Fruit fly (Drosophila melanogaster) whole organism, larva: ENCODE measurements around the gene CG7650.

Experiments
- noc ChIP-seq: fragments of 200-800 bp; sonication (Bioruptor generic); optimal IDR thresholded peaks from 3 replicates; lab custom pipeline; 2019; ENCODE audit warnings: missing biosample characterization, mild to moderate bottlenecking, missing genetic modification characterization, moderate library complexity

The CG7650 gene

DNA sequence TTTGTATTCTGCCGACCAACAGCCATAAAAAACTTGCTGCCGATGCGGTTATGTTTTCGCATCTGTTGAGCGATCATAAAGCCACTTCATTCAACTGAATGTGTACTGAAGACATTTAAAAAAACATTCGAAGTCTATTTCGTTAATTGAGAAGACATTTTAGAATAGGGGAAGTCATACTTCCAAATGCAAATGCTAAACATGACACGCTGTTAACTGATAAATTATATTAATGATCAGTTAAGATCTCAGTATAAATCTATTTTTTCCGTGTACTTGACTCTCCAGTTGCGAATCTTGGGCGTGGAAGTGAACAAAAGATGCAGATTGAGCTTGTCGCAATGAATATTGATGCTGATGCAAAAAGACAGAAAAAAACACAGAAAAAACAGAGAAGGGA, 14.2 kb downstream of the CG7650 start:
- TF ChIP-seq noc, result no peak

- TF ChIP-seq noc, result no peak
These were observed 14.9 kb downstream of the CG7650 start for dm6 chr3L:15595175-15595724.

- no peak for TF ChIP-seq noc
These were observed 16.0 kb downstream of the CG7650 start for dm6 chr3L:15594093-15594653.

dm6 chr3L:15593399-15593798, 16.8 kb downstream of the CG7650 start:
- TF ChIP-seq noc, result no peak

dm6 chr3L:15592536-15593260, 17.5 kb downstream of the CG7650 start:
- peak; percentile 51 for TF ChIP-seq noc

DNA sequence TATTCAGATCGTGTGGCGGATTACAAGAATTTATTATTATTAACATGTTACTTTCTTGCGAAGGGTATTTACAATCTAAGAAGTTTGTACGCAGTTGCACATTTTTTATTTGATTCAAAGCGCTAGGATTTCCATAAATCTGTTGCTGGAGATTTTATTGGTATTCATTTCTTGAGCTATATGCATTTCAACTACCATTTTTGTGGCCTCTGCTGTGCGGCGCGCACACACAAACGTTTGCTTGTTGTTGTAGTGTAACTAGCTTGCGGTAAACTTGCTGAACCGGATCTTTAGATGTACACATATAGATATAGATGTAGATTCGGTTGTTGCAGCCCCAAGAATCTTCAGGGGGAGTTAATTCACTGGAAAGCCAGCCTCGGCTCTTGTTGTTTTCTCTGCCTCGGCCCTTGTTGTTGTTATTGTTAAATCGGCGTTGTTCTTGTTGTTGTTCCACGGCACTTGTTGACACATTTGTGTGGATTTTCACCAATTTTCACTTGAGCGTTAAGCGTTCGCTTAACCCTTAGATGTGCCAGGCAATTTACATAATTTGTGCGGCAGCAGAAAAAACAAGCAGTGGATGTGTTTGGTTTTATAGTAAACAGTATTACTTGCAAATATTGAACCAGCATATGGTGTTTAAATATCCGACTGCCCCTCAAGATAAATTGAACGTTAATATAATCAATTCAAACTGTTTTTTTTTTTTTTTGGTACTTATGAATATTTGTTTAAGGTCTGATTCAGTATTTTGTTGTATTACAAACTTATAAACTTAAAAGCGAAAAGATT, 19.2 kb downstream of the CG7650 start:
- TF ChIP-seq noc, result no peak

- no peak for TF ChIP-seq noc
These were observed 20.4 kb downstream of the CG7650 start for dm6 chr3L:15589746-15590145.

- peak; percentile 56 for TF ChIP-seq noc
These were observed 21.6 kb downstream of the CG7650 start, which contains the start of gene RhoGAP71E for dm6 chr3L:15588514-15589138. Gene RhoGAP71E, plus strand, starts transcription at chr3L:15588860.

dm6 chr3L:15587445-15588381, 22.5 kb downstream of the CG7650 start, which contains the start of gene CG7656:
Gene CG7656, minus strand, starts transcription at chr3L:15588175.
- TF ChIP-seq noc, result peak; percentile 52

- TF ChIP-seq noc, result no peak
These were observed 26.7 kb downstream of the CG7650 start, which contains the start of gene AIMP2 for dm6 chr3L:15583504-15583903. Gene AIMP2, plus strand, starts transcription at chr3L:15583638.

DNA sequence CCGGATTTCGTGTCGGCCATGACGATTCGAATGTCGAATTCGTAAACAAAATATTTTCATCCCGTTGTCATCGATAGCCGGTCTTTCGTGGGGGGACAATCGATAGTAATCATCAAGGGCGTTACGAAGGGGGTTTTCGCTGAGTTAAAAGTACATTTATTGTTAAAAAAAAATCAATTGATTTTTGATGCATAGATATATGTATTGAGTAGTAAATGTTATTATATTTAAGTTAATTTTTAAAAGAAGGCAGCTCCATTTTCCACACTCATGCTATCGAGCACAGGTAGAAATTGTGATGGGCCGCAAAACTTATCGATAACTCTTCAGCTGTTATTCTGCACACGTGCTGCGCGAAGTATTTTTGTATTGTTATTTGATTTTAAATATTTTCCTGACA, 29.7 kb downstream of the CG7650 start, which contains the start of the genes mrn and CG12301:
Gene mrn, minus strand, starts transcription at position 51 of the 400 bp plus-strand sequence.
Gene CG12301, plus strand, starts transcription at position 314 of the 400 bp plus-strand sequence.
- TF ChIP-seq noc, result no peak

DNA sequence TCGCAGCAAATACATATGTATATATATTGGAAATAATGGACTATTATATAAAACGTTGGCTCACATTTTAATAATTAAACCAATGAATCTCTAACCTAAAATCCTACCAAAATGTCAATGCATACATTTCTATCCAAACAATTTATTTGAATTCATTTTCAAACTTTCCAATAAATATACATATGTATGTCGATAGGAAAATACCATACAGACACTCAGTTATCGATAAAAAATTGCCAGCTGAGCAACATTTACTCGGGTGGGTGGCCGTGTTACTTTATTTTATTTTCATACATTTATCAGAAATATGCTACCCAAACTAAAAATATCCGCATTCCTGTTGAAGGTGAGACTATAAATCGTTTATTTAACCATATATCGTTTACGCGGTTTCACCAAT, 33.8 kb downstream of the CG7650 start, which contains the start of gene Ufsp2:
Gene Ufsp2, plus strand, starts transcription at position 214 of the 400 bp plus-strand sequence.
- TF ChIP-seq noc, result no peak

dm6 chr3L:15570571-15570970, 39.6 kb downstream of the CG7650 start:
- no peak for TF ChIP-seq noc

dm6 chr3L:15568748-15569147, 41.4 kb downstream of the CG7650 start:
- no peak for TF ChIP-seq noc

DNA sequence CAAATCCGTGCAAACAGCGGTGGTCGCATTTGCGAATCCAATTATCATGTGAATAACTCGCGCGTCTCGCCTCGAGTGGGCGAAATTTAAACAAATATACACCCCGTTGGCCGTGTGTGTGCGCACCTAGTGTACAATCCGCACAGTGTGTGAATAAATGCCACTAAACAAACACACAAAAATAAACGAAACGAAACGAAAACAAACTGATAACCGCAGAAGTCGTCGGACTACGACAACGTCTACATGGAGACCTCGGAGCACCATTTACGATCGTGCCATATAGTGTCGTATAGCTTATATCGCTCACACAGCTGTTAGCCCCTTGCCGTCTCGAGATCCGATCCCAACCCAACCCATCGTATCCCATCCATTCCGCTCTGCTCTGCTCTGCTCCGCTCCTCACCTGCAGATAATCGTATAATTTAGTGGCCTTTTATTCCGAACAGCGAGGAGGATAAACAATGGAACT, 43.7 kb downstream of the CG7650 start:
- TF ChIP-seq noc, result peak; percentile 86
